Worm (Caenorhabditis elegans): Measurements from ENCODE around the gene gld-3.

Gene gld-3

ce11 chrII:7111012-7111656 lies 21.3 kb upstream of the gld-3 start:
- TF ChIP-seq him-1 (tag; optimal IDR thresholded peaks at IDR 0.05) (no peak), F10E7.11 (tag; optimal IDR thresholded peaks at IDR 0.05) (peak; percentile 21)

- TF ChIP-seq him-1 (tag; optimal IDR thresholded peaks at IDR 0.05) (peak; percentile 23), athp-1 (tag; optimal IDR thresholded peaks at IDR 0.05) (no peak), unc-130 (GFP tag; optimal IDR thresholded peaks at IDR 0.05) (no peak), B0019.2 (GFP tag; conservative IDR thresholded peaks at IDR 0.05) (no peak), mes-4 (tag; optimal IDR thresholded peaks at IDR 0.05) (no peak), ceh-58 (GFP tag; IDR thresholded peaks at IDR 0.05) (no peak), lin-35 (GFP tag; optimal IDR thresholded peaks at IDR 0.05) (peak in 1 of 3 experiments; percentile 50), ama-1 (optimal IDR thresholded peaks at IDR 0.05) (no peak), ama-1 (GFP tag; optimal IDR thresholded peaks at IDR 0.05) (no peak), F23B12.7 (tag; optimal IDR thresholded peaks at IDR 0.05; ENCODE audit: insufficient read depth) (peak; percentile 23), attf-3 (GFP tag; conservative IDR thresholded peaks at IDR 0.05) (peak; percentile 65), ccch-3 (GFP tag; optimal IDR thresholded peaks at IDR 0.05) (no peak), aptf-2 (GFP tag; conservative IDR thresholded peaks at IDR 0.05) (no peak), nhr-90 (tag; optimal IDR thresholded peaks at IDR 0.05) (no peak), ets-4 (GFP tag; optimal IDR thresholded peaks at IDR 0.05) (no peak), lsl-1 (GFP tag; optimal IDR thresholded peaks at IDR 0.05) (peak; percentile 74), F57C9.4 (tag; optimal IDR thresholded peaks at IDR 0.05) (no peak), efl-1 (GFP tag; optimal IDR thresholded peaks at IDR 0.05) (no peak)
Measured at ce11 chrII:7111657-7112049, 20.8 kb upstream of the gld-3 start, which contains the start of gene F10E7.5. Gene F10E7.5, plus strand, starts transcription at chrII:7111978.

- no peak for TF ChIP-seq pbrm-1 (GFP tag; IDR thresholded peaks at IDR 0.05)
- no peak for TF ChIP-seq ceh-79 (tag; optimal IDR thresholded peaks at IDR 0.05)
- no peak for TF ChIP-seq F10E7.11 (tag; optimal IDR thresholded peaks at IDR 0.05)
- no peak for TF ChIP-seq chd-7 (tag; optimal IDR thresholded peaks at IDR 0.05)
- no peak for TF ChIP-seq hmg-20 (GFP tag; IDR thresholded peaks at IDR 0.05)
- no peak for TF ChIP-seq nfya-2 (GFP tag; IDR thresholded peaks at IDR 0.05)
- TF ChIP-seq nhr-179 (tag; optimal IDR thresholded peaks at IDR 0.05): no peak
- no peak for TF ChIP-seq madf-10 (tag; optimal IDR thresholded peaks at IDR 0.05)
- no peak for TF ChIP-seq T07F8.4 (tag; optimal IDR thresholded peaks at IDR 0.05)
- no peak for TF ChIP-seq mel-28 (tag; optimal IDR thresholded peaks at IDR 0.05; ENCODE audit: borderline replicate concordance)
- TF ChIP-seq hlh-26 (GFP tag; conservative IDR thresholded peaks at IDR 0.05): no peak
- no peak for TF ChIP-seq hsf-1 (GFP tag; IDR thresholded peaks at IDR 0.05)
- TF ChIP-seq Y53G8AR.9 (GFP tag; conservative IDR thresholded peaks at IDR 0.05): no peak
- TF ChIP-seq madf-8 (GFP tag; conservative IDR thresholded peaks at IDR 0.05): no peak
- no peak for TF ChIP-seq Y56A3A.18 (GFP tag; IDR thresholded peaks at IDR 0.05)
Measured at ce11 chrII:7112780-7113179, 19.7 kb upstream of the gld-3 start, which contains the start of gene F10E7.6. Gene F10E7.6, plus strand, starts transcription at chrII:7113080.

- no peak for TF ChIP-seq snpc-1.1 (tag; optimal IDR thresholded peaks at IDR 0.05; ENCODE audit: insufficient read depth)
Measured at ce11 chrII:7115638-7116037, 16.8 kb upstream of the gld-3 start, which contains the start of gene cutl-5. Gene cutl-5, minus strand, starts transcription at chrII:7115906.

Measured in whole organism, young adult.